Worm (Caenorhabditis elegans): ENCODE results near the gene ttb-1.

DNA sequence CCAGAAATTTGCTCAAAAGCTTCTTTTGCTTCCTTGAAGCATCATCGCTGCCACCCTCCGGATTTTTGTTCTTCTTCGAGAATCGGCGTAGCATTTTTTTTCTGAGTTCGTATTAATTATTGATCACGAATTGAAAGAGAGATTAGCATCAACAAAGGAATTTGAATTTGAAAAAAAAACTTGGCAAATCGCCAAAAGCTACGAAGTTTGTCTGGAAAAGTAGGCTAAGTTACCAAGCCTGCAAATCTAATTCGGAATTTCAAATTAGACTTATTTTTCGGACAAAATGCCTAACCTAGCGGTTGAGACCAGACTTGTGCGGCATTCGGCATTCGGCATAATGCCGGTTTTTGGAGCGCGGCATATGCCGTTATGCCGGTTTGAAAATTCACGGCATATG lies 15.5 kb downstream of the ttb-1 start, which contains the start of gene cfap-36:
- TF ChIP-seq tab-1 (GFP tag; IDR thresholded peaks at IDR 0.05) (no peak), T22C8.4 (GFP tag; IDR thresholded peaks at IDR 0.05) (no peak), cog-1 (tag; optimal IDR thresholded peaks at IDR 0.05) (no peak), klf-2 (GFP tag; conservative IDR thresholded peaks at IDR 0.05) (no peak), ref-1 (GFP tag; conservative IDR thresholded peaks at IDR 0.05) (no peak)
